Worm (Caenorhabditis elegans) whole organism, L1 larva: Measurements from ENCODE around the gene C15C7.4.

Source experiments
- C16A3.4 ChIP-seq: fragments of 150-350 bp; optimal IDR thresholded peaks from 2 replicates; lab custom pipeline; 2014; ENCODE audit warnings: missing biosample characterization, missing genetic modification characterization
- aha-1 ChIP-seq: fragments of 150-350 bp; optimal IDR thresholded peaks from 2 replicates; lab custom pipeline; 2014; ENCODE audit warnings: missing biosample characterization, missing genetic modification characterization
- alr-1 ChIP-seq: fragments of 200-800 bp; sonication (Bioruptor generic); optimal IDR thresholded peaks from 2 replicates; lab custom pipeline; 2018; ENCODE audit warnings: borderline replicate concordance, mild to moderate bottlenecking, missing genetic modification characterization, missing compliant biosample characterization
- aly-2 ChIP-seq: fragments of 150-350 bp; optimal IDR thresholded peaks from 2 replicates; lab custom pipeline; 2014; ENCODE audit warnings: missing biosample characterization, missing genetic modification characterization
- blmp-1 ChIP-seq: fragments of 150-350 bp; optimal IDR thresholded peaks from 2 replicates; lab custom pipeline; 2014; ENCODE audit warnings: missing biosample characterization, missing genetic modification characterization
- ceh-63 ChIP-seq: fragments of 200-800 bp; sonication (Bioruptor generic); optimal IDR thresholded peaks from 2 replicates; lab custom pipeline; 2018; ENCODE audit warnings: mild to moderate bottlenecking, missing genetic modification characterization, missing compliant biosample characterization
- ceh-8 ChIP-seq: fragments of 200-800 bp; sonication (Bioruptor generic); optimal IDR thresholded peaks from 2 replicates; lab custom pipeline; 2018; ENCODE audit warnings: mild to moderate bottlenecking, missing genetic modification characterization, moderate library complexity, missing compliant biosample characterization
- egl-27 ChIP-seq, 2 experiments: fragments of 150-350 bp in 1 of 2; sonication (generic microtip); optimal IDR thresholded peaks; 3 replicates each; lab custom pipeline; 2017 to 2018; ENCODE audit warnings: missing biosample characterization in 2 of 2, missing genetic modification characterization in 2 of 2, missing genetic modification reagents in 2 of 2
- fkh-10 ChIP-seq: sonication (generic microtip); optimal IDR thresholded peaks from 2 replicates; lab custom pipeline; 2017; ENCODE audit warnings: missing biosample characterization, missing genetic modification reagents, missing genetic modification characterization
- fkh-8 ChIP-seq: sonication (generic microtip); optimal IDR thresholded peaks from 2 replicates; lab custom pipeline; 2016; ENCODE audit warnings: mild to moderate bottlenecking, missing genetic modification characterization, missing compliant biosample characterization
- fos-1 ChIP-seq: fragments of 150-350 bp; optimal IDR thresholded peaks from 2 replicates; lab custom pipeline; 2014; ENCODE audit warnings: missing biosample characterization, missing genetic modification characterization
- grh-1 ChIP-seq: fragments of 200-800 bp; sonication (Bioruptor generic); IDR thresholded peaks from 2 replicates; pipeline ENCODE4 v1.3.6; 2022; ENCODE audit warnings: missing genetic modification reagents, missing genetic modification characterization, missing compliant biosample characterization
- hlh-17 ChIP-seq: fragments of 200-800 bp; sonication (Bioruptor generic); optimal IDR thresholded peaks from 2 replicates; lab custom pipeline; 2018; ENCODE audit warnings: missing genetic modification characterization, mild to moderate bottlenecking, missing compliant biosample characterization, moderate library complexity, borderline replicate concordance
- irx-1 ChIP-seq: sonication (generic microtip); optimal IDR thresholded peaks from 2 replicates; lab custom pipeline; 2016; ENCODE audit warnings: missing genetic modification characterization, missing compliant biosample characterization
- isw-1 ChIP-seq: fragments of 200-800 bp; sonication (Bioruptor generic); IDR thresholded peaks from 2 replicates; pipeline ENCODE4 v1.3.6; 2022; ENCODE audit warnings: missing genetic modification characterization, missing compliant biosample characterization
- jun-1 ChIP-seq: fragments of 150-350 bp; optimal IDR thresholded peaks from 2 replicates; lab custom pipeline; 2014; ENCODE audit warnings: missing biosample characterization, missing genetic modification reagents, missing genetic modification characterization
- lin-13 ChIP-seq: fragments of 150-350 bp; optimal IDR thresholded peaks from 2 replicates; lab custom pipeline; 2014; ENCODE audit warnings: missing biosample characterization, missing genetic modification reagents, missing genetic modification characterization
- lin-14 ChIP-seq: fragments of 200-800 bp; sonication (Bioruptor generic); optimal IDR thresholded peaks from 2 replicates; lab custom pipeline; 2018; ENCODE audit warnings: mild to moderate bottlenecking, missing genetic modification characterization, moderate library complexity, missing compliant biosample characterization
- lin-35 ChIP-seq, 2 experiments: fragments of 150-350 bp; optimal IDR thresholded peaks; 2 replicates each; lab custom pipeline; 2014; ENCODE audit warnings: missing biosample characterization in 2 of 2, missing genetic modification characterization in 2 of 2, missing genetic modification reagents in 2 of 2
- lin-39 ChIP-seq: fragments of 150-350 bp; optimal IDR thresholded peaks from 2 replicates; lab custom pipeline; 2014; ENCODE audit warnings: missing biosample characterization, missing genetic modification reagents, missing genetic modification characterization
- lsy-2 ChIP-seq, 2 experiments: fragments of 150-350 bp; optimal IDR thresholded peaks; 2 replicates each; lab custom pipeline; 2014; ENCODE audit warnings: missing biosample characterization in 2 of 2, missing genetic modification characterization in 2 of 2
- mdl-1 ChIP-seq, 2 experiments: fragments of 150-350 bp; optimal IDR thresholded peaks; 2 replicates each; lab custom pipeline; 2014 to 2017; ENCODE audit warnings: missing biosample characterization in 2 of 2, missing genetic modification characterization in 2 of 2, inconsistent platforms in 1 of 2
- mep-1 ChIP-seq: fragments of 150-350 bp; optimal IDR thresholded peaks from 2 replicates; lab custom pipeline; 2014; ENCODE audit warnings: missing biosample characterization, missing genetic modification characterization
- nhr-11 ChIP-seq: fragments of 150-350 bp; optimal IDR thresholded peaks from 2 replicates; lab custom pipeline; 2014; ENCODE audit warnings: missing biosample characterization, missing genetic modification characterization
- nhr-12 ChIP-seq: sonication (generic microtip); optimal IDR thresholded peaks from 2 replicates; lab custom pipeline; 2017; ENCODE audit warnings: missing biosample characterization, missing genetic modification characterization
- nhr-19 ChIP-seq: fragments of 200-800 bp; sonication (Bioruptor generic); conservative IDR thresholded peaks from 2 replicates; pipeline ENCODE4 v1.3.6; 2022; ENCODE audit warnings: missing genetic modification characterization, missing compliant biosample characterization
- nhr-20 ChIP-seq: sonication (generic microtip); optimal IDR thresholded peaks from 2 replicates; lab custom pipeline; 2016; ENCODE audit warnings: mild to moderate bottlenecking, missing genetic modification characterization, missing compliant biosample characterization
- nhr-28 ChIP-seq: fragments of 150-350 bp; optimal IDR thresholded peaks from 2 replicates; lab custom pipeline; 2014; ENCODE audit warnings: missing biosample characterization, missing genetic modification characterization
- nhr-47 ChIP-seq: sonication (generic microtip); optimal IDR thresholded peaks from 2 replicates; lab custom pipeline; 2016; ENCODE audit warnings: mild to moderate bottlenecking, missing genetic modification characterization, moderate library complexity, missing compliant biosample characterization
- nhr-76 ChIP-seq: sonication (generic microtip); optimal IDR thresholded peaks from 2 replicates; lab custom pipeline; 2017; ENCODE audit warnings: missing biosample characterization, missing genetic modification characterization
- nhr-77 ChIP-seq: fragments of 150-350 bp; optimal IDR thresholded peaks from 2 replicates; lab custom pipeline; 2014; ENCODE audit warnings: missing biosample characterization, missing genetic modification characterization
- nhr-85 ChIP-seq: sonication (generic microtip); peaks from one replicate; lab custom pipeline; 2016; ENCODE audit warnings: missing genetic modification characterization, inconsistent platforms, missing compliant biosample characterization
- pqm-1 ChIP-seq: sonication (generic microtip); optimal IDR thresholded peaks from 3 replicates; lab custom pipeline; 2017; ENCODE audit warnings: missing biosample characterization, missing genetic modification characterization
- rnt-1 ChIP-seq: sonication (generic microtip); optimal IDR thresholded peaks from 2 replicates; lab custom pipeline; 2016; ENCODE audit warnings: mild to moderate bottlenecking, missing genetic modification characterization, moderate library complexity, missing compliant biosample characterization
- skn-1 ChIP-seq: fragments of 150-350 bp; optimal IDR thresholded peaks from 2 replicates; lab custom pipeline; 2014; ENCODE audit warnings: missing biosample characterization, missing genetic modification characterization
- snpc-4 ChIP-seq: fragments of 150-350 bp; optimal IDR thresholded peaks from 2 replicates; lab custom pipeline; 2014; ENCODE audit warnings: missing biosample characterization, missing genetic modification characterization
- snu-23 ChIP-seq: sonication (generic microtip); optimal IDR thresholded peaks from 2 replicates; lab custom pipeline; 2016; ENCODE audit warnings: missing genetic modification characterization, missing compliant biosample characterization
- sox-4 ChIP-seq: sonication (generic microtip); optimal IDR thresholded peaks from 2 replicates; lab custom pipeline; 2016; ENCODE audit warnings: missing genetic modification characterization, missing compliant biosample characterization
- swsn-7 ChIP-seq: sonication (generic microtip); optimal IDR thresholded peaks from 2 replicates; lab custom pipeline; 2016; ENCODE audit warnings: missing genetic modification characterization, missing compliant biosample characterization
- tbx-2 ChIP-seq: sonication (generic microtip); optimal IDR thresholded peaks from 2 replicates; lab custom pipeline; 2016; ENCODE audit warnings: missing genetic modification characterization, missing compliant biosample characterization
- unc-130 ChIP-seq: fragments of 150-350 bp; optimal IDR thresholded peaks from 2 replicates; lab custom pipeline; 2017; ENCODE audit warnings: missing biosample characterization, missing genetic modification characterization, inconsistent platforms
- unc-86 ChIP-seq: sonication (generic microtip); optimal IDR thresholded peaks from 2 replicates; lab custom pipeline; 2016; ENCODE audit warnings: missing genetic modification characterization, missing compliant biosample characterization
- vab-15 ChIP-seq: sonication (generic microtip); optimal IDR thresholded peaks from 2 replicates; lab custom pipeline; 2017; ENCODE audit warnings: missing genotype, mild to moderate bottlenecking, missing genetic modification characterization, missing compliant biosample characterization
- xbp-1 ChIP-seq: sonication (generic microtip); optimal IDR thresholded peaks from 2 replicates; lab custom pipeline; 2016; ENCODE audit warnings: missing genetic modification characterization, missing compliant biosample characterization
- zip-4 ChIP-seq: fragments of 200-800 bp; sonication (Bioruptor generic); optimal IDR thresholded peaks from 2 replicates; lab custom pipeline; 2018; ENCODE audit warnings: mild to moderate bottlenecking, missing genetic modification characterization, moderate library complexity, missing compliant biosample characterization
- ztf-4 ChIP-seq: fragments of 150-350 bp; optimal IDR thresholded peaks from 2 replicates; lab custom pipeline; 2014; ENCODE audit warnings: missing biosample characterization, missing genetic modification characterization

C15C7.4 gene

DNA sequence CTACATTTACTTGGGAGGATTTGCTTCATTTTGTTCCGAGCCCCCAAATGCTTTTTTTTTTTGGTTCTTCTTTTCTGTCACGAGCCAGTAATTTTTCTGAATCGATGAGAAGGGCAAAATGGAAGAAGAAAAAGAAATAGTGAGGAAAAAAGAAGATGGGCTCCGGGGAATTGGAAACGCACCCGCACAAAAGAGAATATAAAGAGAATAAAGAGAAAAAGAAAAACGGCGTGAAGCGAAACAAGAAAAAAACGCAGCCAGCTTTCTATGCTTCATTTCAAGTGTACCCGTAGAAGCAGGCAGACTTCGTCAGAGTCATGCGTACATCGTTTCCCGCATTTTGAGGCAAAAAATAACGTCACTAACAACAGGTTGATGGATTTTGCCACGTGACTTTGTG, 34.3 kb upstream of the C15C7.4 start (continued):
- TF ChIP-seq zip-4 (GFP tag; lab: Kevin White, UChicago) (no peak), ztf-4 (tag; lab: Kevin White, UChicago) (no peak), fos-1 (tag; lab: Kevin White, UChicago) (no peak), ceh-8 (GFP tag; lab: Kevin White, UChicago) (no peak), nhr-20 (tag; lab: Kevin White, UChicago) (peak; percentile 11), fkh-10 (GFP tag; lab: Kevin White, UChicago) (peak; percentile 6), vab-15 (no peak), pqm-1 (tag; lab: Kevin White, UChicago) (no peak), blmp-1 (tag; lab: Kevin White, UChicago) (no peak), fkh-8 (tag; lab: Kevin White, UChicago) (peak; percentile 70), isw-1 (GFP tag; lab: Robert Waterston, UW) (peak; percentile 13; the same call in 1 of the 2 replicates), unc-86 (tag; lab: Kevin White, UChicago) (peak; percentile 44), nhr-77 (tag; lab: Kevin White, UChicago) (no peak), snpc-4 (tag; lab: Kevin White, UChicago) (no peak), lin-13 (no peak), nhr-28 (tag; lab: Kevin White, UChicago) (no peak), lin-39 (no peak), egl-27 (tag; optimal IDR thresholded peaks at IDR 0.05; lab: Kevin White, UChicago) (no peak), nhr-47 (tag; lab: Kevin White, UChicago) (peak; percentile 48), mdl-1 (tag; optimal IDR thresholded peaks at IDR 0.05; lab: Kevin White, UChicago) (peak in 1 of 2 experiments; percentile 50), mep-1 (tag; lab: Kevin White, UChicago) (no peak), skn-1 (tag; lab: Kevin White, UChicago) (no peak), swsn-7 (tag; lab: Kevin White, UChicago) (no peak), C16A3.4 (no peak), nhr-12 (tag; lab: Kevin White, UChicago) (no peak), grh-1 (GFP tag; lab: Robert Waterston, UW) (no peak), xbp-1 (peak; percentile 10), lsy-2 (tag; optimal IDR thresholded peaks at IDR 0.05; lab: Kevin White, UChicago) (peak; percentile 1 to 21), nhr-11 (tag; lab: Kevin White, UChicago) (no peak), nhr-85 (tag; lab: Kevin White, UChicago) (peak; percentile 69), irx-1 (tag; lab: Kevin White, UChicago) (peak; percentile 45), snu-23 (GFP tag; lab: Kevin White, UChicago) (peak; percentile 40), hlh-17 (GFP tag; lab: Kevin White, UChicago) (no peak), tbx-2 (peak; percentile 66), unc-130 (tag; lab: Kevin White, UChicago) (no peak), aly-2 (tag; lab: Kevin White, UChicago) (no peak), sox-4 (tag; lab: Kevin White, UChicago) (no peak), rnt-1 (tag; lab: Kevin White, UChicago) (no peak), nhr-76 (tag; lab: Kevin White, UChicago) (no peak), lin-14 (GFP tag; lab: Kevin White, UChicago) (peak; percentile 90), nhr-19 (GFP tag; lab: Robert Waterston, UW) (no peak), alr-1 (tag; lab: Kevin White, UChicago) (no peak), lin-35 (GFP tag; optimal IDR thresholded peaks at IDR 0.05; lab: Kevin White, UChicago) (peak in 1 of 2 experiments; percentile 42), jun-1 (tag; lab: Kevin White, UChicago) (no peak), aha-1 (tag; lab: Kevin White, UChicago) (no peak), ceh-63 (GFP tag; lab: Kevin White, UChicago) (no peak)
